Fruit fly (Drosophila melanogaster): ENCODE measurements around the gene CG6013.

The CG6013 gene

dm6 chr3R:18998370-18998769, 32.9 kb upstream of the CG6013 start:
- no peak for TF ChIP-seq CG17801 (GFP tag; optimal IDR thresholded peaks at IDR 0.05; ENCODE audit: partially characterized antibody)

DNA sequence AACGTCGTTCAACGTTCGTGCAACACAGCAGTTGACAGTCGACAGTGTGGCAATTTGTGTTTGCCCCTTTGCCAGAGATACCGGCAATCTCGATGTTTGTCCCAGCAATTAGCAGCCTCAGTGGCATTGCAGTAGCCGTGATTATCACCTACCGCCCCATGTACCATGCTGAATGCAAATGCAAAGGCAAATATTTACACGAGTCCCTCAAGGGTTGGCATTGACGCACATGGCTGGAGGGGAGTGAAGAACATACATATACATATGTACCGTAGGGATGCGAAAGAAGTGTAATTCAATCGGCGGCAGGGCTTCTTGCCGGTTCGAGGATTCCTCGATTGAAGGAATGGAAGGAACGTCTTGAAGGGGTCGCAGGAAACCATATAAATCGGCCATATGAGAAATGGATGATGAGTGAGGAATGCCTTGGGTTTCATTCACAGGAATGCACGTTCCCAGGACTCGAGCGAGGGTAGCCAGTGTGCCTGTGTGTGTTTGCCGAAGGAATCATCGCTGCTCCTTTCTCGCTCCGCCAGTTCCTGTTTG, 31.3 kb upstream of the CG6013 start:
- TF ChIP-seq CG17801 (GFP tag; optimal IDR thresholded peaks at IDR 0.05; ENCODE audit: partially characterized antibody) = no peak

DNA sequence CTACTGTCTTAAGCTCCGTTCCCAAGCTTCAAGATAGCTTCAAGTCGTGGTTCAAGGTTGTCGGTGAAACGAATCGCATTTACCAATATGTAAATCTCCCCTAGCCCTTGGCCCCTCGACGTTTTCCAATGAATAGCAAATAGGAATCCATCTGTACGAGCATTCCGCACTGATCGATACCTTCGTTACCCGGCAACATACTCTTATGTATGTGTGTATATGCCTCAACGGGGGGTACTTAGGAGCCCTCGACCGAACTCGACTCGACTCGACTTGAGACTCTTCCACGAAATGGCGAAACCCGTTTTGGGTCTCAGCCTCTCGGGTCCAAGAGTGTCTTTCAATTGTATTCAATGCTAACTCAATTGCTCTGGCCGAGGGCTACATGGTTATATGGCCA, 29.6 kb upstream of the CG6013 start:
- no peak for TF ChIP-seq CG17801 (GFP tag; optimal IDR thresholded peaks at IDR 0.05; ENCODE audit: partially characterized antibody)

dm6 chr3R:19010923-19011322, 20.4 kb upstream of the CG6013 start:
- TF ChIP-seq CG17801 (GFP tag; optimal IDR thresholded peaks at IDR 0.05; ENCODE audit: partially characterized antibody) = no peak

DNA sequence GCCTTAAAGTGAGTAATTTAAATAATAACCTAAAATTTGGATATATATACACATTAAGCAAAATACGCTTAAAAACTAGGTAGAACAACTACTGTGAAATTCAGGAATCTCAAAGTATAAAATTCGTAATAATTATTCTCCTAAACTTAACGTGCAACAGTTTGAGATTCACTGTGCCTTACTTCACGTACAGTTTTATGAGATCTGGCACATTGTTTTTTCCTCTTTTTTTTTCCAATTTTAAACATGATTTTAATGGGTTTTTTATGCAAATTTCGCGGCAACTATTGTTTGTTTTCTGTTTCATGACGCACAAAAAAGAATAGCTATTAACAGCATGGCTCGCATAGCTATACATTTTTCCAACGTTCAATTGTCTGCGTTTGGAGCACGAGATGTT, 19.4 kb upstream of the CG6013 start:
- TF ChIP-seq CG17801 (GFP tag; optimal IDR thresholded peaks at IDR 0.05; ENCODE audit: partially characterized antibody) = no peak

DNA sequence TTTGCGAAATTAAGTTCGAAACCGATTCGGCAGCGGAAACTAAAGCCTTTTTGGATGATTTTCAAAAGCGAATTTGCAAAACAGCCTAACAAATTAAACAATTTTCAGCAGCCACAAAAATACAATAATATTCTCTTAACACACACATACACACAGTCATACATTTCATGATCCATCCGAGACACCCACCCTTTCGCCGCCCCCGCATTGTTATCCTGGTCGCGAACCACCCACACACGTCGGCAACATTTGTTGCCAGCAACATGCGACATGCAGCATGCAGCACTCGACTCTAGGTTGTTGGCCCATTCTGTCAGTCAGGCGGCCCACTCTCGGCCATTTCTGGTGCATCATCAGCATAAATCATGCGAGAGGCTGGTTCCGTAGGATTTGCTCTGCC, 17.3 kb upstream of the CG6013 start:
- no peak for TF ChIP-seq CG17801 (GFP tag; optimal IDR thresholded peaks at IDR 0.05; ENCODE audit: partially characterized antibody)

- peak; percentile 69 for TF ChIP-seq CG17801 (GFP tag; optimal IDR thresholded peaks at IDR 0.05; ENCODE audit: partially characterized antibody)
Measured at dm6 chr3R:19014742-19015422, 16.4 kb upstream of the CG6013 start.

dm6 chr3R:19015423-19015810, 15.9 kb upstream of the CG6013 start:
- TF ChIP-seq CG17801 (GFP tag; optimal IDR thresholded peaks at IDR 0.05; ENCODE audit: partially characterized antibody) = no peak

dm6 chr3R:19017318-19018043, 13.8 kb upstream of the CG6013 start:
- TF ChIP-seq CG17801 (GFP tag; optimal IDR thresholded peaks at IDR 0.05; ENCODE audit: partially characterized antibody) = no peak

DNA sequence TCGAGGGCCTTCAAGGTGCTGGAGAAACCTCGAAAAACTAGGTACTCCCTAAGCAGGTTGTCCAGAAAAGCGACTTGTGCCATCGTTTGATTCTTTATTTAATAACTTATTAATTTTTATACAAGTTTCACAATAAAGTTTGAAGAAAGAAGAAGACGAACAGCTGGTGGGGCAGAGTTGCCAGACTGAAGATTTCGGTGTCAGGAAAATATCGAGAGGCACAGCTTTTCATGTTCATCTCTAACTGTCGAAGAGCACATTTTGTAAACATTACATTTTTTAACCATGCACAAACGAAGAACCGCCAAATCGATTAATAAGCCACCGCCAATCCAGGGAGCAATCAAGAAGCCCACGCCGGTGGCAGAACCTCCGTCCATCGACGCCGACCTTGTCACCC, 7.4 kb upstream of the CG6013 start, which contains the start of the genes CG6005 and CG14286:
Gene CG6005 (minus strand): TSS at position 169 of the 400 bp plus-strand sequence.
Gene CG14286 (plus strand): TSS at position 231 of the 400 bp plus-strand sequence.
- TF ChIP-seq CG17801 (GFP tag; optimal IDR thresholded peaks at IDR 0.05; ENCODE audit: partially characterized antibody) = no peak

dm6 chr3R:19024761-19025160, 6.5 kb upstream of the CG6013 start, which contains the start of gene CG14285:
CG14285 (plus strand) TSS chr3R:19025099.
- TF ChIP-seq CG17801 (GFP tag; optimal IDR thresholded peaks at IDR 0.05; ENCODE audit: partially characterized antibody) = no peak

DNA sequence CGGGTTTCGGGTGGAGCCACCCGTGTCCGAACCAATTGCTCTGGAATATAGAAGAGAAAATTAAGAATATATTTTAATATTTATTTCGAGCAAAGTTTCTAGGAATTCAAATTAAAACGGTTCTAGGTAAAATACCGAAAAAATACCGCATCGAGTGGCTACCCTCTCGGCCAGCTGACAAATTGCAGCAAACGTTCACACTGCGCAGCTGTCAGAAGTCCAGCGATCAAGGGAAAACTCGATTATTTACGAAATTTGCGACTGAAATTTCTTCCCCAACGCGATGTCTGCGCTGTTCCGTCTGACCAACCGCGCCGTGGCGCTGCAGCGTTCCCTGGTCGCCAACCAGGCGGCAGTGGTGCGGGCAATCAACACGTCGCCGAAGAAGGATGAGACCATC, 4.1 kb upstream of the CG6013 start, which contains the start of gene NP15.6:
Gene NP15.6 (plus strand): TSS at position 204 of the 400 bp plus-strand sequence.
- no peak for TF ChIP-seq CG17801 (GFP tag; optimal IDR thresholded peaks at IDR 0.05; ENCODE audit: partially characterized antibody)

dm6 chr3R:19028758-19029157, 2.5 kb upstream of the CG6013 start, which contains the start of the genes GatA and P5cr:
GatA (minus strand) TSS chr3R:19028857.
P5cr (plus strand) TSS chr3R:19028931.
- peak; percentile 74 for TF ChIP-seq CG17801 (GFP tag; optimal IDR thresholded peaks at IDR 0.05; ENCODE audit: partially characterized antibody)

DNA sequence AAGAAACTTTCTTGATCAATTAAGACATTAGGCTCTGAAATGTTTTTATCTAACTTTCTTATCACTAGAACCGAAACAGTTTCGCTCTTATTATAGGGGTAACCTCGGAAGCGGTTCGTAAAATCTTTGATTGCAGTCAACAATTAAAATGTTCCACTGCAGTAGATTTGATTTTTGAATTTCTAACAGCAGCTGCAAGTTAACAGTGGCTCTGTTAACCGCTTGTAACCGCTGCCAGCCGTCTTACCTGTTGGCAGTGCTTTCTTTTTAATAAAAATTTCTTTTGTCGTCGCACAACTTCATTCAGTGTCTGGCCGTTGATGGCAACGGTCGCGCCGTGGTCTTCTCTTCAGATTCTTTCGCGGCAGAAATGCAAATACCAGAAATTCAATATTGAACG, 1.9 kb downstream of the CG6013 start, which contains the start of gene CG6026:
Gene CG6026 (plus strand): TSS at position 301 of the 400 bp plus-strand sequence.
- TF ChIP-seq CG17801 (GFP tag; optimal IDR thresholded peaks at IDR 0.05; ENCODE audit: partially characterized antibody) = no peak

- TF ChIP-seq CG17801 (GFP tag; optimal IDR thresholded peaks at IDR 0.05; ENCODE audit: partially characterized antibody) = no peak
Measured at dm6 chr3R:19036521-19037142, 5.3 kb downstream of the CG6013 start.

Measured in ovary, adult (tissue).